Worm (Caenorhabditis elegans) whole organism, L3 larva: ENCODE results near the gene srr-6.

Experiments used
- ama-1 ChIP-seq: fragments of 150-350 bp; optimal IDR thresholded peaks from 2 replicates; lab custom pipeline; 2018
- daf-12 ChIP-seq: fragments of 150-350 bp; optimal IDR thresholded peaks from 2 replicates; lab custom pipeline; 2014; ENCODE audit warnings: missing biosample characterization, missing genetic modification reagents, missing genetic modification characterization
- nhr-23 ChIP-seq: fragments of 150-350 bp; optimal IDR thresholded peaks from 2 replicates; lab custom pipeline; 2014; ENCODE audit warnings: missing biosample characterization, missing genetic modification reagents, missing genetic modification characterization
- nhr-237 ChIP-seq: fragments of 150-350 bp; optimal IDR thresholded peaks from 2 replicates; lab custom pipeline; 2014; ENCODE audit warnings: missing biosample characterization, missing genetic modification characterization
- pha-4 ChIP-seq: fragments of 150-350 bp; optimal IDR thresholded peaks from 2 replicates; lab custom pipeline; 2014; ENCODE audit warnings: missing biosample characterization, missing genetic modification reagents, missing genetic modification characterization
- pqm-1 ChIP-seq: fragments of 150-350 bp; optimal IDR thresholded peaks from 2 replicates; lab custom pipeline; 2017; ENCODE audit warnings: missing biosample characterization, missing genetic modification characterization, inconsistent platforms
- skn-1 ChIP-seq: fragments of 150-350 bp; optimal IDR thresholded peaks from 2 replicates; lab custom pipeline; 2014; ENCODE audit warnings: missing biosample characterization, missing genetic modification characterization
- unc-39 ChIP-seq: sonication (generic microtip); optimal IDR thresholded peaks from 4 replicates; lab custom pipeline; 2017; ENCODE audit warnings: missing biosample characterization, missing genetic modification characterization
- unc-62 ChIP-seq: fragments of 150-350 bp; sonication (generic microtip); optimal IDR thresholded peaks from 4 replicates; lab custom pipeline; 2014; ENCODE audit warnings: missing biosample characterization, missing genetic modification reagents, missing genetic modification characterization
- ztf-11 ChIP-seq: fragments of 150-350 bp; optimal IDR thresholded peaks from 2 replicates; lab custom pipeline; 2014; ENCODE audit warnings: missing biosample characterization, missing genetic modification characterization
- ztf-4 ChIP-seq: fragments of 150-350 bp; optimal IDR thresholded peaks from 2 replicates; lab custom pipeline; 2014; ENCODE audit warnings: missing biosample characterization, missing genetic modification characterization

ce11 chrV:4974677-4975076 lies 37.9 kb upstream of the srr-6 start, which contains the start of gene srsx-10:
- TF ChIP-seq skn-1 (tag; lab: Kevin White, UChicago) (no peak), unc-39 (tag; lab: Kevin White, UChicago) (no peak), ama-1 (lab: Kevin White, UChicago) (no peak), pqm-1 (no peak), nhr-237 (tag; lab: Kevin White, UChicago) (no peak), ztf-11 (tag; lab: Kevin White, UChicago) (no peak), ztf-4 (tag; lab: Kevin White, UChicago) (no peak), daf-12 (no peak), nhr-23 (tag; lab: Kevin White, UChicago) (no peak), pha-4 (tag; lab: Kevin White, UChicago) (no peak), unc-62 (GFP tag; lab: Kevin White, UChicago) (no peak)
